Worm (Caenorhabditis elegans) whole organism, L3 larva: ENCODE data around the gene swt-3.

Experiments
- aly-2 ChIP-seq: fragments of 150-350 bp; optimal IDR thresholded peaks from 2 replicates; lab custom pipeline; 2014; ENCODE audit warnings: missing biosample characterization, missing genetic modification characterization
- ceh-82 ChIP-seq: fragments of 150-350 bp; optimal IDR thresholded peaks from 2 replicates; lab custom pipeline; 2014; ENCODE audit warnings: missing biosample characterization, missing genetic modification characterization
- ceh-9 ChIP-seq: sonication (generic microtip); optimal IDR thresholded peaks from 2 replicates; lab custom pipeline; 2018; ENCODE audit warnings: missing biosample characterization, missing genetic modification characterization
- egl-5 ChIP-seq: fragments of 150-350 bp; optimal IDR thresholded peaks from 2 replicates; lab custom pipeline; 2017; ENCODE audit warnings: missing biosample characterization, missing genetic modification reagents, missing genetic modification characterization, inconsistent platforms
- elt-1 ChIP-seq: fragments of 150-350 bp; optimal IDR thresholded peaks from 2 replicates; lab custom pipeline; 2014; ENCODE audit warnings: missing biosample characterization, missing genetic modification characterization
- fkh-10 ChIP-seq: sonication (generic microtip); optimal IDR thresholded peaks from 2 replicates; lab custom pipeline; 2017; ENCODE audit warnings: missing biosample characterization, missing genetic modification reagents, missing genetic modification characterization
- nhr-11 ChIP-seq: fragments of 150-350 bp; optimal IDR thresholded peaks from 2 replicates; lab custom pipeline; 2014; ENCODE audit warnings: missing biosample characterization, missing genetic modification characterization
- nhr-237 ChIP-seq: fragments of 150-350 bp; optimal IDR thresholded peaks from 2 replicates; lab custom pipeline; 2014; ENCODE audit warnings: missing biosample characterization, missing genetic modification characterization
- nhr-76 ChIP-seq: fragments of 150-350 bp; sonication (generic microtip); optimal IDR thresholded peaks from 5 replicates; lab custom pipeline; 2014; ENCODE audit warnings: missing biosample characterization, missing genetic modification characterization
- pha-4 ChIP-seq: fragments of 150-350 bp; optimal IDR thresholded peaks from 2 replicates; lab custom pipeline; 2014; ENCODE audit warnings: missing biosample characterization, missing genetic modification reagents, missing genetic modification characterization
- sea-2 ChIP-seq: fragments of 150-350 bp; sonication (generic microtip); optimal IDR thresholded peaks from 4 replicates; lab custom pipeline; 2014; ENCODE audit warnings: missing biosample characterization, missing genetic modification reagents, missing genetic modification characterization
- snpc-4 ChIP-seq: fragments of 150-350 bp; optimal IDR thresholded peaks from 2 replicates; lab custom pipeline; 2014; ENCODE audit warnings: missing biosample characterization, missing genetic modification characterization
- unc-62 ChIP-seq: fragments of 150-350 bp; sonication (generic microtip); optimal IDR thresholded peaks from 4 replicates; lab custom pipeline; 2014; ENCODE audit warnings: missing biosample characterization, missing genetic modification reagents, missing genetic modification characterization

DNA sequence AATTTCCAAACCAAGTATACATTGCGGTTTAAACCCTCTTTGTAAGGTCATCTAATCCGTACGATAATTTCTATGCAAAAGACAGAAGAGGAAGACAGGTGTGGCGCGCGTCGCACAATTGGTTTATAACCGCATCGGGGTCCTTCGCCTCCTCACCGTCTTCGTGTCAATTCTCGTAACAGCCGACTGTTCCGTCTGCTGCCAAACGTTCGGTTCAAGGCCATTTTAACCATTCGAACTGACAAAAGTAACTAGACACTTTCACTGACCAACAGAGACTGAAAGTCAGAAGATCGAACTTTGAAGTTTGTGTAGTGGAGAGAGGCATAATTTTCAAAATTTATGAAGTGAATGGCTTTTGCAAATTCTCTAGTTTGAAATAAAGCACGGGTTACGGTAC is 35.5 kb upstream of the swt-3 start:
- TF ChIP-seq fkh-10 (GFP tag; lab: Kevin White, UChicago) (no peak), snpc-4 (tag; lab: Kevin White, UChicago) (no peak), ceh-9 (no peak), nhr-11 (tag; lab: Kevin White, UChicago) (no peak), aly-2 (tag; lab: Kevin White, UChicago) (no peak), sea-2 (GFP tag; lab: Kevin White, UChicago) (no peak), nhr-237 (no peak), pha-4 (tag; lab: Kevin White, UChicago) (no peak), ceh-82 (tag; lab: Kevin White, UChicago) (no peak), nhr-76 (tag; lab: Kevin White, UChicago) (no peak), unc-62 (GFP tag; lab: Kevin White, UChicago) (no peak), elt-1 (tag; lab: Kevin White, UChicago) (no peak), egl-5 (tag; lab: Kevin White, UChicago) (no peak)
